Worm (Caenorhabditis elegans) whole organism, L3 larva: ENCODE data around the gene F58B4.3.

Experiments used
- ZK546.5 ChIP-seq: sonication (generic microtip); optimal IDR thresholded peaks from 2 replicates; lab custom pipeline; 2017; ENCODE audit warnings: missing biosample characterization, missing genetic modification characterization
- aly-2 ChIP-seq: fragments of 150-350 bp; optimal IDR thresholded peaks from 2 replicates; lab custom pipeline; 2014; ENCODE audit warnings: missing biosample characterization, missing genetic modification characterization
- ama-1 ChIP-seq: fragments of 150-350 bp; optimal IDR thresholded peaks from 2 replicates; lab custom pipeline; 2018
- ceh-16 ChIP-seq: sonication (generic microtip); optimal IDR thresholded peaks from 2 replicates; lab custom pipeline; 2017; ENCODE audit warnings: missing biosample characterization, missing genetic modification characterization
- ceh-28 ChIP-seq: fragments of 150-350 bp; optimal IDR thresholded peaks from 2 replicates; lab custom pipeline; 2014; ENCODE audit warnings: missing biosample characterization, missing genetic modification reagents, missing genetic modification characterization
- daf-12 ChIP-seq: fragments of 150-350 bp; optimal IDR thresholded peaks from 2 replicates; lab custom pipeline; 2014; ENCODE audit warnings: missing biosample characterization, missing genetic modification reagents, missing genetic modification characterization
- egl-27 ChIP-seq: sonication (generic microtip); optimal IDR thresholded peaks from 4 replicates; lab custom pipeline; 2017; ENCODE audit warnings: missing biosample characterization, missing genetic modification reagents, missing genetic modification characterization
- elt-1 ChIP-seq: fragments of 150-350 bp; optimal IDR thresholded peaks from 2 replicates; lab custom pipeline; 2014; ENCODE audit warnings: missing biosample characterization, missing genetic modification characterization
- eor-1 ChIP-seq, 2 experiments: fragments of 150-350 bp; optimal IDR thresholded peaks; 2 replicates each; lab custom pipeline; 2014 to 2018; ENCODE audit warnings: missing biosample characterization in 2 of 2, missing genetic modification characterization in 2 of 2
- fkh-10 ChIP-seq: sonication (generic microtip); optimal IDR thresholded peaks from 2 replicates; lab custom pipeline; 2017; ENCODE audit warnings: missing biosample characterization, missing genetic modification reagents, missing genetic modification characterization
- fkh-2 ChIP-seq: fragments of 150-350 bp; optimal IDR thresholded peaks from 2 replicates; lab custom pipeline; 2014; ENCODE audit warnings: missing biosample characterization, missing genetic modification reagents, missing genetic modification characterization
- hmg-11 ChIP-seq: sonication (generic microtip); optimal IDR thresholded peaks from 2 replicates; lab custom pipeline; 2016; ENCODE audit warnings: missing genetic modification characterization, missing compliant biosample characterization
- jun-1 ChIP-seq: fragments of 150-350 bp; optimal IDR thresholded peaks from 2 replicates; lab custom pipeline; 2014; ENCODE audit warnings: missing biosample characterization, missing genetic modification reagents, missing genetic modification characterization
- lin-39 ChIP-seq: fragments of 150-350 bp; optimal IDR thresholded peaks from 2 replicates; lab custom pipeline; 2018; ENCODE audit warnings: missing biosample characterization, missing genetic modification reagents, missing genetic modification characterization
- mdl-1 ChIP-seq: fragments of 150-350 bp; optimal IDR thresholded peaks from 2 replicates; lab custom pipeline; 2014; ENCODE audit warnings: missing biosample characterization, missing genetic modification characterization
- mml-1 ChIP-seq: fragments of 150-350 bp; sonication (generic microtip); optimal IDR thresholded peaks from 3 replicates; lab custom pipeline; 2014; ENCODE audit warnings: missing biosample characterization, missing genetic modification characterization
- nfya-1 ChIP-seq: sonication (generic microtip); optimal IDR thresholded peaks from 2 replicates; lab custom pipeline; 2017; ENCODE audit warnings: missing genetic modification characterization, mild to moderate bottlenecking, missing compliant biosample characterization, antibody characterized with exemption, moderate library complexity; ENCODE audit not compliant: insufficient read depth
- nhr-11 ChIP-seq: fragments of 150-350 bp; optimal IDR thresholded peaks from 2 replicates; lab custom pipeline; 2014; ENCODE audit warnings: missing biosample characterization, missing genetic modification characterization
- nhr-23 ChIP-seq: fragments of 150-350 bp; optimal IDR thresholded peaks from 2 replicates; lab custom pipeline; 2014; ENCODE audit warnings: missing biosample characterization, missing genetic modification reagents, missing genetic modification characterization
- nhr-237 ChIP-seq: fragments of 150-350 bp; optimal IDR thresholded peaks from 2 replicates; lab custom pipeline; 2014; ENCODE audit warnings: missing biosample characterization, missing genetic modification characterization
- nhr-25 ChIP-seq: sonication (generic microtip); optimal IDR thresholded peaks from 2 replicates; lab custom pipeline; 2017; ENCODE audit warnings: missing biosample characterization, missing genetic modification characterization
- nhr-28 ChIP-seq: fragments of 150-350 bp; optimal IDR thresholded peaks from 2 replicates; lab custom pipeline; 2014; ENCODE audit warnings: missing biosample characterization, missing genetic modification characterization
- nhr-43 ChIP-seq: sonication (generic microtip); optimal IDR thresholded peaks from 2 replicates; lab custom pipeline; 2016; ENCODE audit warnings: mild to moderate bottlenecking, missing genetic modification characterization, missing compliant biosample characterization; ENCODE audit not compliant: poor library complexity, severe bottlenecking
- nhr-67 ChIP-seq: fragments of 150-350 bp; optimal IDR thresholded peaks from 2 replicates; lab custom pipeline; 2014; ENCODE audit warnings: missing biosample characterization, missing genetic modification characterization
- nhr-76 ChIP-seq: fragments of 150-350 bp; sonication (generic microtip); optimal IDR thresholded peaks from 5 replicates; lab custom pipeline; 2014; ENCODE audit warnings: missing biosample characterization, missing genetic modification characterization
- pqm-1 ChIP-seq: fragments of 150-350 bp; optimal IDR thresholded peaks from 2 replicates; lab custom pipeline; 2017; ENCODE audit warnings: missing biosample characterization, missing genetic modification characterization, inconsistent platforms
- sea-2 ChIP-seq: fragments of 150-350 bp; sonication (generic microtip); optimal IDR thresholded peaks from 4 replicates; lab custom pipeline; 2014; ENCODE audit warnings: missing biosample characterization, missing genetic modification reagents, missing genetic modification characterization
- skn-1 ChIP-seq: fragments of 150-350 bp; optimal IDR thresholded peaks from 2 replicates; lab custom pipeline; 2014; ENCODE audit warnings: missing biosample characterization, missing genetic modification characterization
- snpc-4 ChIP-seq: fragments of 150-350 bp; optimal IDR thresholded peaks from 2 replicates; lab custom pipeline; 2014; ENCODE audit warnings: missing biosample characterization, missing genetic modification characterization
- unc-39 ChIP-seq: sonication (generic microtip); optimal IDR thresholded peaks from 4 replicates; lab custom pipeline; 2017; ENCODE audit warnings: missing biosample characterization, missing genetic modification characterization
- unc-62 ChIP-seq: fragments of 150-350 bp; sonication (generic microtip); optimal IDR thresholded peaks from 4 replicates; lab custom pipeline; 2014; ENCODE audit warnings: missing biosample characterization, missing genetic modification reagents, missing genetic modification characterization
- zag-1 ChIP-seq: fragments of 150-350 bp; optimal IDR thresholded peaks from 2 replicates; lab custom pipeline; 2014; ENCODE audit warnings: missing biosample characterization, missing genetic modification characterization

Gene F58B4.3

ce11 chrV:10903748-10904147 lies 25.9 kb upstream of the F58B4.3 start, which contains the start of gene F32D8.15:
F32D8.15 (plus strand) TSS chrV:10904048.
- TF ChIP-seq fkh-2 (tag; lab: Kevin White, UChicago): no peak
- no peak for TF ChIP-seq nhr-11 (tag; lab: Kevin White, UChicago)
- no peak for TF ChIP-seq ama-1
- no peak for TF ChIP-seq jun-1
- TF ChIP-seq elt-1 (tag; lab: Kevin White, UChicago): no peak
- TF ChIP-seq nhr-23: no peak
- TF ChIP-seq, all 47 proteins: peak for 0

- TF ChIP-seq nfya-1 (tag; lab: Kevin White, UChicago): peak; percentile 39
- no peak for TF ChIP-seq pqm-1 (tag; lab: Kevin White, UChicago)
- TF ChIP-seq lin-39 (tag; lab: Kevin White, UChicago): peak; percentile 52
- TF ChIP-seq ceh-28 (tag; lab: Kevin White, UChicago): no peak
- no peak for TF ChIP-seq nhr-237
- peak; percentile 48 for TF ChIP-seq hmg-11 (tag; lab: Kevin White, UChicago)
- peak; percentile 52 for TF ChIP-seq fkh-10 (GFP tag; lab: Kevin White, UChicago)
Observed at ce11 chrV:10904795-10905194, 24.8 kb upstream of the F58B4.3 start.

- TF ChIP-seq nfya-1 (tag; lab: Kevin White, UChicago) (no peak), daf-12 (tag; lab: Kevin White, UChicago) (no peak), snpc-4 (tag; lab: Kevin White, UChicago) (no peak), elt-1 (tag; lab: Kevin White, UChicago) (peak; percentile 86), unc-62 (no peak), nhr-23 (no peak), nhr-43 (tag; lab: Kevin White, UChicago) (no peak)
- TF ChIP-seq, all 47 proteins: peak for 1
Observed at ce11 chrV:10909071-10909470, 20.5 kb upstream of the F58B4.3 start, which contains the start of gene zzz-1. zzz-1 (minus strand) TSS chrV:10909171.

- TF ChIP-seq eor-1 (tag; optimal IDR thresholded peaks at IDR 0.05; lab: Kevin White, UChicago): no peak
- no peak for TF ChIP-seq mdl-1
- TF ChIP-seq elt-1 (tag; lab: Kevin White, UChicago): no peak
- no peak for TF ChIP-seq nhr-76 (tag; lab: Kevin White, UChicago)
- no peak for TF ChIP-seq nhr-43 (tag; lab: Kevin White, UChicago)
- no peak for TF ChIP-seq lin-39 (tag; lab: Kevin White, UChicago)
- TF ChIP-seq egl-27 (tag; lab: Kevin White, UChicago): no peak
- no peak for TF ChIP-seq aly-2 (tag; lab: Kevin White, UChicago)
- TF ChIP-seq nhr-25: no peak
- TF ChIP-seq nhr-67 (tag; lab: Kevin White, UChicago): no peak
- TF ChIP-seq unc-39 (tag; lab: Kevin White, UChicago): no peak
- TF ChIP-seq zag-1 (tag; lab: Kevin White, UChicago): no peak
- TF ChIP-seq skn-1 (tag; lab: Kevin White, UChicago): no peak
- TF ChIP-seq nhr-28 (tag; lab: Kevin White, UChicago): no peak
- no peak for TF ChIP-seq pqm-1 (tag; lab: Kevin White, UChicago)
- no peak for TF ChIP-seq ZK546.5
- no peak for TF ChIP-seq ceh-28 (tag; lab: Kevin White, UChicago)
Observed at ce11 chrV:10909959-10910358, 19.7 kb upstream of the F58B4.3 start.

- peak; percentile 76 for TF ChIP-seq elt-1 (tag; lab: Kevin White, UChicago)
- no peak for TF ChIP-seq skn-1 (tag; lab: Kevin White, UChicago)
- TF ChIP-seq aly-2 (tag; lab: Kevin White, UChicago): no peak
- TF ChIP-seq unc-62: peak; percentile 82
- TF ChIP-seq nfya-1 (tag; lab: Kevin White, UChicago): peak; percentile 15
Observed at ce11 chrV:10915922-10916321, 13.7 kb upstream of the F58B4.3 start.

ce11 chrV:10918373-10918772 lies 11.2 kb upstream of the F58B4.3 start, which contains the start of gene F58B4.2:
F58B4.2 (minus strand) TSS chrV:10918473.
- no peak for TF ChIP-seq sea-2
- no peak for TF ChIP-seq unc-62
- TF ChIP-seq fkh-10 (GFP tag; lab: Kevin White, UChicago): no peak
- no peak for TF ChIP-seq mml-1 (tag; lab: Kevin White, UChicago)
- TF ChIP-seq ceh-16 (tag; lab: Kevin White, UChicago): no peak
- TF ChIP-seq mdl-1: no peak
